Fruit fly (Drosophila melanogaster) whole organism, embryonic: ENCODE results near the gene Stim.

ENCODE experiments used
- BEAF-32 ChIP-seq: fragments of 200-800 bp; sonication (Bioruptor generic); optimal IDR thresholded peaks from 3 replicates; lab custom pipeline; 2017; ENCODE audit warnings: missing biosample characterization, missing genetic modification characterization, mild to moderate bottlenecking, moderate library complexity, missing genetic modification reagents
- CG1024 ChIP-seq: fragments of 200-800 bp; sonication (Bioruptor generic); IDR thresholded peaks from 2 replicates; pipeline ENCODE4 v1.3.6; 2022; ENCODE audit warnings: missing biosample characterization, missing genetic modification characterization
- CG12071 ChIP-seq: fragments of 200-800 bp; sonication (Bioruptor generic); optimal IDR thresholded peaks from 3 replicates; lab custom pipeline; 2018; ENCODE audit warnings: missing biosample characterization, mild to moderate bottlenecking, missing genetic modification characterization
- CG13287 ChIP-seq: fragments of 200-800 bp; sonication (Bioruptor generic); IDR thresholded peaks from 2 replicates; pipeline ENCODE4 v1.3.6; 2022; ENCODE audit warnings: missing biosample characterization, missing genetic modification characterization; ENCODE audit not compliant: partially characterized antibody
- CG15514 ChIP-seq: fragments of 200-800 bp; sonication (Bioruptor generic); optimal IDR thresholded peaks from 3 replicates; lab custom pipeline; 2017; ENCODE audit warnings: missing biosample characterization, missing genetic modification characterization, mild to moderate bottlenecking, moderate library complexity, missing genetic modification reagents
- CG16863 ChIP-seq: fragments of 200-800 bp; sonication (Bioruptor generic); optimal IDR thresholded peaks from 3 replicates; lab custom pipeline; 2016; ENCODE audit warnings: missing biosample characterization, missing genetic modification characterization
- CG2116 ChIP-seq: fragments of 200-800 bp; sonication (Bioruptor generic); optimal IDR thresholded peaks from 3 replicates; lab custom pipeline; 2018; ENCODE audit warnings: missing biosample characterization, mild to moderate bottlenecking, missing genetic modification characterization
- CG30403 ChIP-seq: fragments of 200-800 bp; sonication (Bioruptor generic); optimal IDR thresholded peaks from 3 replicates; lab custom pipeline; 2016; ENCODE audit warnings: missing biosample characterization, missing genetic modification characterization
- CG31441 ChIP-seq: fragments of 200-800 bp; sonication (Bioruptor generic); IDR thresholded peaks from 2 replicates; pipeline ENCODE4 v1.3.6; 2022; ENCODE audit warnings: missing biosample characterization, missing genetic modification characterization
- CG34224 ChIP-seq: fragments of 200-800 bp; sonication (Bioruptor generic); IDR thresholded peaks from 3 replicates; pipeline ENCODE4 v1.3.6; 2022; ENCODE audit warnings: missing biosample characterization, missing genetic modification characterization; ENCODE audit not compliant: partially characterized antibody
- CG3847 ChIP-seq: fragments of 200-800 bp; sonication (Bioruptor generic); IDR thresholded peaks from 2 replicates; pipeline ENCODE4 v1.3.6; 2022; ENCODE audit warnings: missing biosample characterization, missing genetic modification characterization
- CG42726 ChIP-seq: fragments of 200-800 bp; sonication (Bioruptor generic); IDR thresholded peaks from 2 replicates; pipeline ENCODE4 v1.3.6; 2022; ENCODE audit warnings: missing biosample characterization, missing genetic modification characterization; ENCODE audit not compliant: partially characterized antibody
- CG4617 ChIP-seq: fragments of 200-800 bp; sonication (Bioruptor generic); optimal IDR thresholded peaks from 3 replicates; lab custom pipeline; 2016; ENCODE audit warnings: missing biosample characterization, missing genetic modification characterization, borderline replicate concordance
- CG6791 ChIP-seq: fragments of 200-800 bp; sonication (Bioruptor generic); IDR thresholded peaks from 3 replicates; pipeline ENCODE4 v1.3.6; 2022; ENCODE audit warnings: missing biosample characterization, missing genetic modification characterization; ENCODE audit not compliant: partially characterized antibody
- CG7963 ChIP-seq: fragments of 200-800 bp; sonication (Bioruptor generic); IDR thresholded peaks from 3 replicates; pipeline ENCODE4 v1.3.6; 2022; ENCODE audit warnings: missing biosample characterization, missing genetic modification characterization; ENCODE audit not compliant: partially characterized antibody
- CG7987 ChIP-seq: fragments of 200-800 bp; sonication (Bioruptor generic); optimal IDR thresholded peaks from 2 replicates; lab custom pipeline; 2018; ENCODE audit warnings: missing biosample characterization, mild to moderate bottlenecking, missing genetic modification characterization, moderate library complexity
- CG8290 ChIP-seq, 3 experiments: fragments of 200-800 bp; sonication (Bioruptor generic); optimal IDR thresholded peaks; 2 replicates each; lab custom pipeline; 2016 to 2019; ENCODE audit warnings: missing biosample characterization in 3 of 3, missing genetic modification characterization in 3 of 3, mild to moderate bottlenecking in 2 of 3, moderate library complexity in 1 of 3
- CHES-1-like ChIP-seq: fragments of 200-800 bp; sonication (Bioruptor generic); optimal IDR thresholded peaks from 2 replicates; lab custom pipeline; 2016; ENCODE audit warnings: missing biosample characterization, missing genetic modification characterization
- Chrac-16 ChIP-seq: fragments of 200-800 bp; sonication (Bioruptor generic); optimal IDR thresholded peaks from 3 replicates; lab custom pipeline; 2016; ENCODE audit warnings: missing biosample characterization, missing genetic modification characterization
- Dek ChIP-seq: fragments of 200-800 bp; sonication (Bioruptor generic); optimal IDR thresholded peaks from 3 replicates; lab custom pipeline; 2019; ENCODE audit warnings: missing biosample characterization, mild to moderate bottlenecking, missing genetic modification characterization, moderate library complexity
- Hmr ChIP-seq: fragments of 200-800 bp; sonication (Bioruptor generic); optimal IDR thresholded peaks from 3 replicates; lab custom pipeline; 2017; ENCODE audit warnings: mild to moderate bottlenecking, missing biosample characterization, missing genetic modification reagents, missing genetic modification characterization
- Lhr ChIP-seq: fragments of 200-800 bp; sonication (Bioruptor generic); optimal IDR thresholded peaks from 3 replicates; lab custom pipeline; 2017; ENCODE audit warnings: mild to moderate bottlenecking, missing biosample characterization, missing genetic modification reagents, missing genetic modification characterization
- Pdp1 ChIP-seq, 2 experiments: fragments of 200-800 bp; sonication (Bioruptor generic); optimal IDR thresholded peaks; 3 replicates each; lab custom pipeline; 2016; ENCODE audit warnings: missing biosample characterization in 2 of 2, missing genetic modification characterization in 2 of 2, mild to moderate bottlenecking in 1 of 2, moderate library complexity in 1 of 2
- Rx ChIP-seq: fragments of 200-800 bp; sonication (Bioruptor generic); IDR thresholded peaks from 2 replicates; pipeline ENCODE4 v1.3.6; 2022; ENCODE audit warnings: missing biosample characterization, missing genetic modification characterization
- Sry-δ ChIP-seq: fragments of 200-800 bp; sonication (Bioruptor generic); optimal IDR thresholded peaks from 2 replicates; lab custom pipeline; 2016; ENCODE audit warnings: missing biosample characterization, missing genetic modification characterization
- YL-1 ChIP-seq: fragments of 200-800 bp; sonication (Bioruptor generic); optimal IDR thresholded peaks from 3 replicates; lab custom pipeline; 2017; ENCODE audit warnings: missing biosample characterization, mild to moderate bottlenecking, missing genetic modification characterization
- al ChIP-seq: fragments of 200-800 bp; sonication (Bioruptor generic); IDR thresholded peaks from 2 replicates; pipeline ENCODE4 v1.3.6; 2022; ENCODE audit warnings: missing biosample characterization, missing genetic modification characterization
- amos ChIP-seq: fragments of 200-800 bp; sonication (Bioruptor generic); IDR thresholded peaks from 2 replicates; pipeline ENCODE4 v1.3.6; 2022; ENCODE audit warnings: missing biosample characterization, missing genetic modification characterization; ENCODE audit not compliant: partially characterized antibody
- ato ChIP-seq: fragments of 200-800 bp; sonication (Bioruptor generic); IDR thresholded peaks from 2 replicates; pipeline ENCODE4 v1.3.6; 2022; ENCODE audit warnings: missing biosample characterization, missing genetic modification characterization; ENCODE audit not compliant: partially characterized antibody
- bigmax ChIP-seq: fragments of 200-800 bp; sonication (Bioruptor generic); optimal IDR thresholded peaks from 2 replicates; lab custom pipeline; 2018; ENCODE audit warnings: missing biosample characterization, mild to moderate bottlenecking, missing genetic modification characterization
- chinmo ChIP-seq: fragments of 200-800 bp; sonication (Bioruptor generic); IDR thresholded peaks from 4 replicates; pipeline ENCODE4 v1.3.6; 2022; ENCODE audit warnings: missing biosample characterization, missing genetic modification characterization; ENCODE audit not compliant: partially characterized antibody
- croc ChIP-seq: fragments of 200-800 bp; sonication (Bioruptor generic); conservative IDR thresholded peaks from 3 replicates; pipeline ENCODE4 v1.3.6; 2022; ENCODE audit warnings: missing biosample characterization, missing genetic modification characterization
- nau ChIP-seq: fragments of 200-800 bp; sonication (Bioruptor generic); optimal IDR thresholded peaks from 3 replicates; lab custom pipeline; 2017; ENCODE audit warnings: missing biosample characterization, mild to moderate bottlenecking, missing genetic modification characterization, missing genetic modification reagents
- nerfin-1 ChIP-seq: fragments of 200-800 bp; sonication (Bioruptor generic); optimal IDR thresholded peaks from 3 replicates; lab custom pipeline; 2019; ENCODE audit warnings: missing biosample characterization, mild to moderate bottlenecking, missing genetic modification characterization, moderate library complexity
- nmo ChIP-seq: fragments of 200-800 bp; sonication (Bioruptor generic); optimal IDR thresholded peaks from 2 replicates; lab custom pipeline; 2018; ENCODE audit warnings: missing biosample characterization, mild to moderate bottlenecking, missing genetic modification characterization, moderate library complexity
- onecut ChIP-seq: fragments of 200-800 bp; sonication (Bioruptor generic); IDR thresholded peaks from 2 replicates; pipeline ENCODE4 v1.3.6; 2022; ENCODE audit warnings: missing biosample characterization, missing genetic modification characterization
- pfk ChIP-seq: fragments of 200-800 bp; sonication (Bioruptor generic); optimal IDR thresholded peaks from 2 replicates; lab custom pipeline; 2018; ENCODE audit warnings: missing biosample characterization, mild to moderate bottlenecking, missing genetic modification characterization, moderate library complexity
- pho ChIP-seq: fragments of 200-800 bp; sonication (Bioruptor generic); optimal IDR thresholded peaks from 2 replicates; lab custom pipeline; 2016; ENCODE audit warnings: missing biosample characterization, missing genetic modification characterization
- phol ChIP-seq: fragments of 200-800 bp; sonication (Bioruptor generic); optimal IDR thresholded peaks from 3 replicates; lab custom pipeline; 2018; ENCODE audit warnings: missing biosample characterization, mild to moderate bottlenecking, missing genetic modification characterization, moderate library complexity
- prd ChIP-seq, 3 experiments: fragments of >200 bp in 2 of 3; fragments of 200-800 bp in 1 of 3; sonication (Bioruptor generic) in 1 of 3; optimal IDR thresholded peaks in 2 of 3; IDR thresholded peaks in 1 of 3; 2 replicates in 2 of 3; 3 replicates in 1 of 3; pipeline versions ENCODE4 v1.3.6 to Lab custom; 2017 to 2022; ENCODE audit warnings: missing biosample characterization in 1 of 3, missing genetic modification characterization in 1 of 3
- sens ChIP-seq: fragments of 200-800 bp; sonication (Bioruptor generic); peaks from one replicate; lab custom pipeline; 2016; ENCODE audit warnings: missing biosample characterization, missing genetic modification characterization
- slbo ChIP-seq: fragments of 200-800 bp; sonication (Bioruptor generic); IDR thresholded peaks from 2 replicates; pipeline ENCODE4 v1.3.6; 2022; ENCODE audit warnings: missing biosample characterization, missing genetic modification characterization
- slou ChIP-seq: fragments of 200-800 bp; sonication (Bioruptor generic); optimal IDR thresholded peaks from 3 replicates; lab custom pipeline; 2016; ENCODE audit warnings: missing biosample characterization, missing genetic modification characterization
- stwl ChIP-seq: fragments of 200-800 bp; sonication (Bioruptor generic); optimal IDR thresholded peaks from 3 replicates; lab custom pipeline; 2018; ENCODE audit warnings: missing biosample characterization, mild to moderate bottlenecking, missing genetic modification characterization, moderate library complexity
- unc-4 ChIP-seq: fragments of 200-800 bp; sonication (Bioruptor generic); IDR thresholded peaks from 2 replicates; pipeline ENCODE4 v1.3.6; 2022; ENCODE audit warnings: missing biosample characterization, missing genetic modification characterization; ENCODE audit not compliant: partially characterized antibody
- vvl ChIP-seq: fragments of 200-800 bp; sonication (Bioruptor generic); IDR thresholded peaks from 2 replicates; pipeline ENCODE4 v1.3.6; 2022; ENCODE audit warnings: missing biosample characterization, missing genetic modification characterization
- wdn ChIP-seq: fragments of 200-800 bp; sonication (Bioruptor generic); IDR thresholded peaks from 2 replicates; pipeline ENCODE4 v1.3.6; 2022; ENCODE audit warnings: missing biosample characterization, missing genetic modification characterization
- wor ChIP-seq: fragments of 200-800 bp; sonication (Bioruptor generic); IDR thresholded peaks from 2 replicates; pipeline ENCODE4 v1.3.6; 2022; ENCODE audit warnings: missing biosample characterization, missing genetic modification characterization

Stim gene

DNA sequence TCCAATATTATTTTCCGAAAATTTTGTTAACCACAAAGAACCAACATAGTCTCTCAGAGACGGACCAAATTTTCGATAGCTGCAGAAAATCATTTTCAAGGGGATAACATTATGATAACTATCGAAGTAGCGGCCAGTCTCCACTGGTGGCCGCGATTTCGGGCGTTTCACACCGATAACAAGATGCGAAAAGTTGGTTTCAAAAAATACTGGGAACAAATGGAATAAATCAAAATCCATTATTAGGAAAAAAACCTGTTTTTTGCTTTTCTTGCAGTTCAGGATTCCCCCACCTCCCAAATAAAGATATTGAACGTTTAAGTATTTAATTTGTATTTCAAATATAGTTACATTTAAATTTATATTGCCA is 53.0 kb downstream of the Stim start, which contains the start of gene tay:
Gene tay, minus strand, starts transcription at position 65 of the 370 bp plus-strand sequence.
- TF ChIP-seq CG7987 (GFP tag; lab: Kevin White, UChicago) (no peak), sens (GFP tag; lab: Kevin White, UChicago) (peak; percentile 80), Hmr (GFP tag; lab: Kevin White, UChicago) (no peak), vvl (GFP tag; lab: Robert Waterston, UW) (peak; percentile 46), CHES-1-like (GFP tag; lab: Kevin White, UChicago) (peak; percentile 1), CG12071 (GFP tag; lab: Kevin White, UChicago) (no peak), CG13287 (peak; percentile 54), CG16863 (GFP tag; lab: Kevin White, UChicago) (no peak), Pdp1 (GFP tag; optimal IDR thresholded peaks at IDR 0.05; lab: Kevin White, UChicago) (peak in 1 of 2 experiments; percentile 34), prd (optimal IDR thresholded peaks at IDR 0.05; lab: Kevin White, UChicago) (no peak), prd (GFP tag; IDR thresholded peaks at IDR 0.05; lab: Robert Waterston, UW) (no peak), nmo (GFP tag; lab: Kevin White, UChicago) (peak; percentile 39), CG6791 (GFP tag; lab: Robert Waterston, UW) (peak; percentile 64; the same call in 2 of the 3 replicates), Lhr (GFP tag; lab: Kevin White, UChicago) (peak; percentile 47), slou (GFP tag; lab: Kevin White, UChicago) (peak; percentile 1), bigmax (GFP tag; lab: Kevin White, UChicago) (peak; percentile 47), nau (no peak), CG42726 (GFP tag; lab: Robert Waterston, UW) (peak; percentile 63), CG1024 (peak; percentile 84), CG31441 (GFP tag; lab: Robert Waterston, UW) (0 out of 2 replicates have a peak, but pooled peaks have one; percentile 17), wor (GFP tag; lab: Robert Waterston, UW) (no peak), unc-4 (GFP tag; lab: Robert Waterston, UW) (peak; percentile 49), CG30403 (GFP tag; lab: Kevin White, UChicago) (peak; percentile 4), YL-1 (GFP tag; lab: Kevin White, UChicago) (peak; percentile 37), amos (GFP tag; lab: Robert Waterston, UW) (peak; percentile 82), CG2116 (GFP tag; lab: Kevin White, UChicago) (peak; percentile 42), CG15514 (GFP tag; lab: Kevin White, UChicago) (peak; percentile 80), Chrac-16 (GFP tag; lab: Kevin White, UChicago) (no peak), wdn (GFP tag; lab: Robert Waterston, UW) (no peak), CG3847 (GFP tag; lab: Robert Waterston, UW) (no peak), CG7963 (peak; percentile 66; the same call in 1 of the 3 replicates), stwl (tag; lab: Kevin White, UChicago) (peak; percentile 66), phol (peak; percentile 29), CG8290 (GFP tag; optimal IDR thresholded peaks at IDR 0.05; lab: Kevin White, UChicago) (peak; percentile 47), CG8290 (tag; optimal IDR thresholded peaks at IDR 0.05; lab: Kevin White, UChicago) (no peak), onecut (GFP tag; lab: Robert Waterston, UW) (peak; percentile 20; the same call in 1 of the 2 replicates), CG4617 (peak; percentile 43), Dek (tag; lab: Kevin White, UChicago) (no peak), al (GFP tag; lab: Robert Waterston, UW) (0 out of 2 replicates have a peak, but pooled peaks have one; percentile 11), pho (no peak), CG34224 (GFP tag; lab: Robert Waterston, UW) (peak; percentile 28; the same call in 1 of the 3 replicates), nerfin-1 (tag; lab: Kevin White, UChicago) (no peak), Rx (GFP tag; lab: Robert Waterston, UW) (no peak), slbo (peak; percentile 62), BEAF-32 (GFP tag; lab: Kevin White, UChicago) (peak; percentile 81), croc (GFP tag; lab: Robert Waterston, UW) (no peak), pfk (peak; percentile 94), Sry-δ (peak; percentile 91), chinmo (GFP tag; lab: Robert Waterston, UW) (0 out of 4 replicates have a peak, but pooled peaks have one; percentile 41), ato (GFP tag; lab: Robert Waterston, UW) (peak; percentile 81)
